Worm (Caenorhabditis elegans) whole organism, L4 larva: Measurements from ENCODE around the gene ZK892.4.

Source experiments
- F10B5.3 ChIP-seq: sonication (generic microtip); optimal IDR thresholded peaks from 2 replicates; lab custom pipeline; 2016; ENCODE audit warnings: mild to moderate bottlenecking, missing genetic modification characterization, missing compliant biosample characterization
- F49E8.2 ChIP-seq: sonication (generic microtip); optimal IDR thresholded peaks from 2 replicates; lab custom pipeline; 2016; ENCODE audit warnings: missing compliant biosample characterization, mild to moderate bottlenecking, missing genetic modification characterization, borderline replicate concordance
- Y105C5A.15 ChIP-seq: fragments of 200-800 bp; sonication (Bioruptor generic); IDR thresholded peaks from 2 replicates; pipeline ENCODE4 v1.3.6; 2022; ENCODE audit warnings: missing genetic modification characterization, missing compliant biosample characterization
- aha-1 ChIP-seq: fragments of 150-350 bp; peaks from one replicate; lab custom pipeline; 2014; ENCODE audit warnings: missing biosample characterization, missing genetic modification characterization
- aly-2 ChIP-seq: sonication (generic microtip); optimal IDR thresholded peaks from 2 replicates; lab custom pipeline; 2018; ENCODE audit warnings: missing biosample characterization, missing genetic modification characterization
- ceh-20 ChIP-seq: fragments of 200-800 bp; sonication (Bioruptor generic); IDR thresholded peaks from 2 replicates; pipeline ENCODE4 v1.3.6; 2022; ENCODE audit warnings: missing genetic modification reagents, missing genetic modification characterization, missing compliant biosample characterization
- ceh-62 ChIP-seq: sonication (generic microtip); optimal IDR thresholded peaks from 2 replicates; lab custom pipeline; 2017; ENCODE audit warnings: missing biosample characterization, missing genetic modification characterization
- ctbp-1 ChIP-seq: fragments of 200-800 bp; sonication (Bioruptor generic); IDR thresholded peaks from 2 replicates; pipeline ENCODE4 v1.3.6; 2022; ENCODE audit warnings: missing genetic modification reagents, missing genetic modification characterization, missing compliant biosample characterization
- daf-16 ChIP-seq, 3 experiments: sonication (generic microtip); optimal IDR thresholded peaks; 2 replicates each; lab custom pipeline; 2016 to 2017; ENCODE audit warnings: missing genetic modification characterization in 3 of 3, missing genetic modification reagents in 3 of 3, mild to moderate bottlenecking in 2 of 3, missing compliant biosample characterization in 2 of 3, missing biosample characterization in 1 of 3, moderate library complexity in 1 of 3
- daf-19 ChIP-seq: fragments of 200-800 bp; sonication (Bioruptor generic); conservative IDR thresholded peaks from 2 replicates; pipeline ENCODE4 v1.3.6; 2022; ENCODE audit warnings: missing genetic modification characterization, missing compliant biosample characterization
- duxl-1 ChIP-seq: sonication (generic microtip); optimal IDR thresholded peaks from 2 replicates; lab custom pipeline; 2016; ENCODE audit warnings: mild to moderate bottlenecking, missing genetic modification characterization, moderate library complexity, missing compliant biosample characterization; ENCODE audit not compliant: poor library complexity
- dve-1 ChIP-seq: sonication (generic microtip); optimal IDR thresholded peaks from 2 replicates; lab custom pipeline; 2017; ENCODE audit warnings: antibody characterized with exemption, mild to moderate bottlenecking, missing genetic modification characterization, missing compliant biosample characterization; ENCODE audit not compliant: insufficient read depth
- egl-27 ChIP-seq: sonication (generic microtip); optimal IDR thresholded peaks from 3 replicates; lab custom pipeline; 2017; ENCODE audit warnings: missing biosample characterization, missing genetic modification reagents, missing genetic modification characterization
- fkh-10 ChIP-seq: fragments of 150-350 bp; optimal IDR thresholded peaks from 2 replicates; lab custom pipeline; 2014; ENCODE audit warnings: missing biosample characterization, missing genetic modification reagents, missing genetic modification characterization
- hlh-11 ChIP-seq: fragments of 200-800 bp; sonication (Bioruptor generic); optimal IDR thresholded peaks from 2 replicates; lab custom pipeline; 2018; ENCODE audit warnings: mild to moderate bottlenecking, missing genetic modification characterization, missing compliant biosample characterization
- hlh-30 ChIP-seq: sonication (generic microtip); optimal IDR thresholded peaks from 2 replicates; lab custom pipeline; 2017; ENCODE audit warnings: antibody characterized with exemption, mild to moderate bottlenecking, missing genetic modification characterization, missing compliant biosample characterization; ENCODE audit not compliant: insufficient read depth
- hmg-1.1 ChIP-seq: fragments of 200-800 bp; sonication (Bioruptor generic); IDR thresholded peaks from 2 replicates; pipeline ENCODE4 v1.3.6; 2022; ENCODE audit warnings: missing genetic modification reagents, missing genetic modification characterization, missing compliant biosample characterization
- lin-1 ChIP-seq: fragments of 200-800 bp; sonication (Bioruptor generic); IDR thresholded peaks from 2 replicates; pipeline ENCODE4 v1.3.6; 2022; ENCODE audit warnings: missing genetic modification reagents, missing genetic modification characterization, missing compliant biosample characterization
- madf-9 ChIP-seq: fragments of 200-800 bp; sonication (Bioruptor generic); conservative IDR thresholded peaks from 2 replicates; pipeline ENCODE4 v1.3.6; 2022; ENCODE audit warnings: missing genetic modification reagents, missing genetic modification characterization, missing compliant biosample characterization
- mdl-1 ChIP-seq, 2 experiments: fragments of 150-350 bp in 1 of 2; sonication (generic microtip) in 1 of 2; optimal IDR thresholded peaks; 2 replicates each; lab custom pipeline; 2014 to 2017; ENCODE audit warnings: missing biosample characterization in 2 of 2, missing genetic modification characterization in 2 of 2
- mep-1 ChIP-seq: fragments of 150-350 bp; sonication (generic microtip); optimal IDR thresholded peaks from 3 replicates; lab custom pipeline; 2014; ENCODE audit warnings: missing biosample characterization, missing genetic modification characterization
- mes-2 ChIP-seq: sonication (generic microtip); optimal IDR thresholded peaks from 2 replicates; lab custom pipeline; 2016; ENCODE audit warnings: missing genotype, mild to moderate bottlenecking, missing genetic modification characterization, missing compliant biosample characterization; ENCODE audit not compliant: poor library complexity, severe bottlenecking
- mxl-3 ChIP-seq: fragments of 200-800 bp; sonication (Bioruptor generic); optimal IDR thresholded peaks from 2 replicates; lab custom pipeline; 2018; ENCODE audit warnings: mild to moderate bottlenecking, missing genetic modification characterization, missing compliant biosample characterization
- nhr-10 ChIP-seq: fragments of 150-350 bp; optimal IDR thresholded peaks from 2 replicates; lab custom pipeline; 2014; ENCODE audit warnings: missing biosample characterization, missing genetic modification characterization
- nhr-102 ChIP-seq: sonication (generic microtip); optimal IDR thresholded peaks from 2 replicates; lab custom pipeline; 2016; ENCODE audit warnings: mild to moderate bottlenecking, missing genetic modification characterization, moderate library complexity, missing compliant biosample characterization
- nhr-11 ChIP-seq: fragments of 150-350 bp; optimal IDR thresholded peaks from 2 replicates; lab custom pipeline; 2014; ENCODE audit warnings: missing biosample characterization, missing genetic modification characterization
- nhr-111 ChIP-seq: fragments of 200-800 bp; sonication (Bioruptor generic); optimal IDR thresholded peaks from 2 replicates; lab custom pipeline; 2018; ENCODE audit warnings: mild to moderate bottlenecking, missing genetic modification characterization, missing compliant biosample characterization
- nhr-28 ChIP-seq: fragments of 150-350 bp; optimal IDR thresholded peaks from 2 replicates; lab custom pipeline; 2014; ENCODE audit warnings: missing biosample characterization, missing genetic modification characterization
- nhr-42 ChIP-seq: fragments of 200-800 bp; sonication (Bioruptor generic); IDR thresholded peaks from 2 replicates; pipeline ENCODE4 v1.3.6; 2022; ENCODE audit warnings: missing genetic modification characterization, missing compliant biosample characterization
- nhr-48 ChIP-seq: sonication (generic microtip); optimal IDR thresholded peaks from 2 replicates; lab custom pipeline; 2016; ENCODE audit warnings: mild to moderate bottlenecking, missing genetic modification characterization, missing compliant biosample characterization
- nhr-6 ChIP-seq: fragments of 150-350 bp; optimal IDR thresholded peaks from 2 replicates; lab custom pipeline; 2014; ENCODE audit warnings: missing biosample characterization, missing genetic modification characterization
- nhr-77 ChIP-seq: fragments of 150-350 bp; optimal IDR thresholded peaks from 2 replicates; lab custom pipeline; 2014; ENCODE audit warnings: missing biosample characterization, missing genetic modification characterization
- php-3 ChIP-seq: fragments of 200-800 bp; sonication (Bioruptor generic); IDR thresholded peaks from 2 replicates; pipeline ENCODE4 v1.3.6; 2022; ENCODE audit warnings: missing genetic modification reagents, missing genetic modification characterization, missing compliant biosample characterization
- pqm-1 ChIP-seq: sonication (generic microtip); optimal IDR thresholded peaks from 2 replicates; lab custom pipeline; 2017; ENCODE audit warnings: missing biosample characterization, missing genetic modification characterization
- rbr-2 ChIP-seq: sonication (generic microtip); optimal IDR thresholded peaks from 2 replicates; lab custom pipeline; 2016; ENCODE audit warnings: missing genotype, missing genetic modification characterization, missing compliant biosample characterization
- sdz-12 ChIP-seq: fragments of 200-800 bp; sonication (Bioruptor generic); optimal IDR thresholded peaks from 2 replicates; lab custom pipeline; 2018; ENCODE audit warnings: mild to moderate bottlenecking, missing genetic modification characterization, missing compliant biosample characterization
- snpc-4 ChIP-seq: fragments of 150-350 bp; optimal IDR thresholded peaks from 2 replicates; lab custom pipeline; 2014; ENCODE audit warnings: missing biosample characterization, missing genetic modification characterization
- spr-1 ChIP-seq: sonication (generic microtip); optimal IDR thresholded peaks from 2 replicates; lab custom pipeline; 2016; ENCODE audit warnings: mild to moderate bottlenecking, missing genetic modification characterization, missing compliant biosample characterization
- tra-1 ChIP-seq: fragments of 200-800 bp; sonication (Bioruptor generic); IDR thresholded peaks from 2 replicates; pipeline ENCODE4 v1.3.6; 2022; ENCODE audit warnings: missing genetic modification reagents, missing genetic modification characterization, missing compliant biosample characterization
- unc-62 ChIP-seq, 3 experiments: fragments of 150-350 bp in 1 of 3; sonication (generic microtip); optimal IDR thresholded peaks in 2 of 3; peaks in 1 of 3; 1 replicate in 1 of 3; 2 replicates in 2 of 3; lab custom pipeline; 2014 to 2017; ENCODE audit warnings: missing biosample characterization in 3 of 3, missing genetic modification characterization in 3 of 3, missing genetic modification reagents in 3 of 3, missing genotype in 1 of 3
- zip-11 ChIP-seq: fragments of 200-800 bp; sonication (Bioruptor generic); IDR thresholded peaks from 2 replicates; pipeline ENCODE4 v1.3.6; 2022; ENCODE audit warnings: missing genetic modification characterization, missing compliant biosample characterization
- zip-2 ChIP-seq: fragments of 150-350 bp; optimal IDR thresholded peaks from 2 replicates; lab custom pipeline; 2014; ENCODE audit warnings: missing biosample characterization, missing genetic modification characterization
- ztf-11 ChIP-seq: fragments of 150-350 bp; optimal IDR thresholded peaks from 2 replicates; lab custom pipeline; 2014; ENCODE audit warnings: missing biosample characterization, missing genetic modification characterization
- ztf-7 ChIP-seq: fragments of 150-350 bp; optimal IDR thresholded peaks from 2 replicates; lab custom pipeline; 2014; ENCODE audit warnings: missing biosample characterization, missing genetic modification characterization

ZK892.4 gene

DNA sequence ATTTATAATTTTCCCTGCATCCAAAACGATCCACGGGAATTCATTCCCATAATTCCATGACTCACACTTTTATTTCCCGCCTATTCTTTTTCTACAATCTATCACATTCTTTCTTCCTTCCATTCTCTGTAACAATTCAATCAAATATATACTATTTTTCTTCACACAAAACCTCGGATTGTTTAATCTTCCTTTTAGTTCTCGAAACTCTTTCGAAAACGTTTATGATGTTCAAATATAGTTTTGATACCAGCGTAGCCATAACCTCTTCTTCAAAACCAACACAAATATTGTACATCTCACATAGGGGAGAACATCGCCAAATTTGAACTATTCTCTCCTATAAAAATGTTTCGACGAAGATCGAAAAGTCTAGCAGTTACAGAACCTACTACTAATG lies 15.6 kb upstream of the ZK892.4 start, which contains the start of gene lec-3:
lec-3 (plus strand) TSS at position 301 of the 400 bp plus-strand sequence.
- TF ChIP-seq nhr-6 (tag; lab: Kevin White, UChicago) (no peak), zip-11 (no peak), tra-1 (GFP tag; lab: Robert Waterston, UW) (no peak), aly-2 (tag; lab: Kevin White, UChicago) (no peak), dve-1 (tag; lab: Kevin White, UChicago) (peak; percentile 11), duxl-1 (tag; lab: Kevin White, UChicago) (no peak)

DNA sequence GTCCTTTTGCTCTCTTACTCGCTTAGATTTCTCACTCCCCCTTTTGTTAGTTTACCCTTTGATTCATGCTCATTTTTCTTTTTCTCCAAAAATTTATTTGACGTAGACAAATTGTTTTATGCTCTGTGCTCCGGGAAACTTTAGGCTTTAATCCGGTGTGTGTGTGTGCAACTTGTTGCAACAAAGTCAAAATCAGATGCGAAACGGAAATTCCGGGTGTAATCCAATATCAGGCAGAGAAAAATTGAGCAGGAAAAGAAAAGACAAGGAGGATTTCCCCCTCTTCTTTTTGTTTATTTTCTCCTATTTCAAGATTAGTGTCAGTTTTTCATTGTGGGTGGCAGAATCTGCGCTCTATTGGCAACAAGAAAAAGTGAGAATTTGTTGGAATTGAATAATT lies 13.9 kb upstream of the ZK892.4 start:
- TF ChIP-seq rbr-2 (tag; lab: Kevin White, UChicago) (no peak), fkh-10 (peak; percentile 7)

DNA sequence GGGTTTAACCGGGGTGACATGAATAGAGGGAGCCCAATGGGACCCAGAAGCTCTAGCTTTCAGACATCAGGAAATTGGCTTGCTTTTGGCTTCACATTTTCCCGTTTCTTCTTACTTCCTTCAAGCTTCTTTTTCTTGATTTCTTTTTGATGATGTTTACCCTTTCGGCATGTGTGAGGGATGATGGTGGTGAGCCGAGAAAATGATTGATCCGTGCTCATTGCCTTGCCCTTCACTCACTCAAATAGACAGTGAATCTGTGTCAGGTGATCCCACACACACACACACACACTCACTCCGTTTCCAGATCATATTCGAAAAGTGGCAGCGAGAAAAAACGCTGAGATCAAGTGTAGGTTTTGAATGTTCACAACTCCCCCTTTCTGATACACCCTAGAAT lies 11.7 kb upstream of the ZK892.4 start:
- TF ChIP-seq ceh-20 (GFP tag; lab: Robert Waterston, UW) (peak; percentile 14; the same call in 1 of the 2 replicates), snpc-4 (tag; lab: Kevin White, UChicago) (no peak), Y105C5A.15 (GFP tag; lab: Robert Waterston, UW) (no peak), egl-27 (tag; lab: Kevin White, UChicago) (no peak), nhr-11 (tag; lab: Kevin White, UChicago) (peak; percentile 39), mep-1 (no peak), F10B5.3 (tag; lab: Kevin White, UChicago) (no peak), unc-62 (GFP tag; optimal IDR thresholded peaks at IDR 0.05 in 1 of 2; lab: Kevin White, UChicago) (peak in 1 of 2 experiments; percentile 91), unc-62 (tag; optimal IDR thresholded peaks at IDR 0.05; lab: Kevin White, UChicago) (no peak), spr-1 (tag; lab: Kevin White, UChicago) (no peak)

DNA sequence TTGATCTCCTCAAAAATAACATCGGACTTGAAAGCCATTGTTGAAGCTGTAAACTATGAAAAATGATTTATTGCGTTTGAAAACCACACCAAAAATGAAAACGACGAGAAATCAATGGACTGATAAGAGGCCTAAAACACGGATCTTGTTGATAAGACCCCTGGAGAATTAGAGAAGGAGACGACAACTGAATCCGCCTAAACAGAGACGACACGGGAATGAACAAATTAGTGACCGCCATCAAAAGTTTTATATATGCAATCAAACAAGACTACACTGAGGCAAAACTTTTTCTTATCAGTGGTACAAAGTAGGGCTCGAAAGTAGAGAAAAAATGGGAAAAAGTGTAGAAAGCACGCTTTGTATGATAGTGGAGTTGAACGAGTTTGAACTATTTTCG lies 5.3 kb upstream of the ZK892.4 start, which contains the start of gene nlt-1:
nlt-1 (minus strand) TSS at position 78 of the 400 bp plus-strand sequence.
- TF ChIP-seq ztf-7 (tag; lab: Kevin White, UChicago) = no peak
- no peak for TF ChIP-seq nhr-42 (GFP tag; lab: Robert Waterston, UW)
- TF ChIP-seq ctbp-1 (GFP tag; lab: Robert Waterston, UW) = no peak
- TF ChIP-seq mxl-3 (GFP tag; lab: Kevin White, UChicago) = no peak
- no peak for TF ChIP-seq nhr-111 (GFP tag; lab: Kevin White, UChicago)
- TF ChIP-seq nhr-10 (tag; lab: Kevin White, UChicago) = peak; percentile 57
- peak; percentile 93 for TF ChIP-seq nhr-77 (tag; lab: Kevin White, UChicago)
- no peak for TF ChIP-seq aha-1 (tag; lab: Kevin White, UChicago)
- no peak for TF ChIP-seq zip-2 (tag; lab: Kevin White, UChicago)
- TF ChIP-seq pqm-1 = peak; percentile 91
- TF ChIP-seq ztf-11 (tag; lab: Kevin White, UChicago) = no peak
- no peak for TF ChIP-seq zip-11
- TF ChIP-seq sdz-12 (GFP tag; lab: Kevin White, UChicago) = no peak
- TF ChIP-seq daf-19 = no peak
- 0 out of 2 replicates have a peak, but pooled peaks have one; percentile 44 for TF ChIP-seq lin-1
- TF ChIP-seq hmg-1.1 = no peak
- peak; percentile 98 for TF ChIP-seq php-3
- TF ChIP-seq mep-1 = peak; percentile 44
- peak in 1 of 2 experiments; percentile 55 for TF ChIP-seq mdl-1 (tag; optimal IDR thresholded peaks at IDR 0.05; lab: Kevin White, UChicago)
- TF ChIP-seq nhr-102 (tag; lab: Kevin White, UChicago) = peak; percentile 55
- TF ChIP-seq rbr-2 (tag; lab: Kevin White, UChicago) = no peak
- TF ChIP-seq madf-9 (GFP tag; lab: Robert Waterston, UW) = no peak
- peak; percentile 13 for TF ChIP-seq mes-2
- TF ChIP-seq hlh-30 = peak; percentile 39
- TF ChIP-seq nhr-11 (tag; lab: Kevin White, UChicago) = peak; percentile 28
- TF ChIP-seq dve-1 (tag; lab: Kevin White, UChicago) = peak; percentile 81
- peak; percentile 70 for TF ChIP-seq nhr-48 (tag; lab: Kevin White, UChicago)
- TF ChIP-seq hlh-11 (tag; lab: Kevin White, UChicago) = peak; percentile 86
- TF ChIP-seq tra-1 (GFP tag; lab: Robert Waterston, UW) = peak; percentile 72; the same call in 1 of the 2 replicates
- TF ChIP-seq daf-16 (GFP tag; optimal IDR thresholded peaks at IDR 0.05; lab: Kevin White, UChicago) = no peak
- peak; percentile 89 for TF ChIP-seq daf-16 (tag; optimal IDR thresholded peaks at IDR 0.05; lab: Kevin White, UChicago)
- no peak for TF ChIP-seq F49E8.2 (tag; lab: Kevin White, UChicago)
- peak; percentile 96 for TF ChIP-seq nhr-28 (tag; lab: Kevin White, UChicago)
- TF ChIP-seq unc-62 (GFP tag; optimal IDR thresholded peaks at IDR 0.05 in 1 of 2; lab: Kevin White, UChicago) = peak in 1 of 2 experiments; percentile 20
- no peak for TF ChIP-seq unc-62 (tag; optimal IDR thresholded peaks at IDR 0.05; lab: Kevin White, UChicago)
- TF ChIP-seq ceh-62 (tag; lab: Kevin White, UChicago) = no peak
